Worm (Caenorhabditis elegans) whole organism, L4/young adult: ENCODE data around the gene bre-3.

Source experiments
- W03F9.2 ChIP-seq: fragments of 150-350 bp; optimal IDR thresholded peaks from 2 replicates; lab custom pipeline; 2014; ENCODE audit warnings: missing biosample characterization, missing genetic modification characterization
- dao-5 ChIP-seq: sonication (generic microtip); optimal IDR thresholded peaks from 2 replicates; lab custom pipeline; 2016; ENCODE audit warnings: missing genotype, missing genetic modification characterization, moderate library complexity, missing compliant biosample characterization
- him-1 ChIP-seq: sonication (generic microtip); optimal IDR thresholded peaks from 2 replicates; lab custom pipeline; 2016; ENCODE audit warnings: missing genotype, missing genetic modification reagents, missing genetic modification characterization, missing compliant biosample characterization

ce11 chrIII:9443417-9444027 lies 41.8 kb downstream of the bre-3 start, which contains the start of gene pir-2:
- TF ChIP-seq him-1 (no peak), W03F9.2 (tag; lab: Kevin White, UChicago) (peak; percentile 52), dao-5 (tag; lab: Kevin White, UChicago) (no peak)
